Fruit fly (Drosophila melanogaster): ENCODE measurements around the gene CG7031.

Gene CG7031

dm6 chr3R:22756289-22756688 is 47.8 kb upstream of the CG7031 start (continued):
- no peak for TF ChIP-seq hkb (optimal IDR thresholded peaks at IDR 0.05)
- TF ChIP-seq hkb (GFP tag; IDR thresholded peaks at IDR 0.05), result peak; percentile 40
- TF ChIP-seq CG11093 (GFP tag; IDR thresholded peaks at IDR 0.05), result no peak
- TF ChIP-seq CG6765 (GFP tag; optimal IDR thresholded peaks at IDR 0.05), result peak; percentile 28
- no peak for TF ChIP-seq CG2678 (tag; optimal IDR thresholded peaks at IDR 0.05)
- TF ChIP-seq CG11696 (GFP tag; IDR thresholded peaks at IDR 0.05), result no peak
- TF ChIP-seq CG1233 (GFP tag; optimal IDR thresholded peaks at IDR 0.05), result peak; percentile 6
- TF ChIP-seq Ssrp (tag; optimal IDR thresholded peaks at IDR 0.05), result no peak
- TF ChIP-seq dmrt99B (tag; optimal IDR thresholded peaks at IDR 0.05), result peak; percentile 18
- TF ChIP-seq sr (GFP tag; IDR thresholded peaks at IDR 0.05), result 0 out of 3 replicates have a peak, but pooled peaks have one; percentile 14
- TF ChIP-seq Blimp-1 (GFP tag; optimal IDR thresholded peaks at IDR 0.05), result peak; percentile 4
- peak; percentile 9 for TF ChIP-seq CG13894 (tag; optimal IDR thresholded peaks at IDR 0.05)
- TF ChIP-seq row (GFP tag; IDR thresholded peaks at IDR 0.05), result no peak
- TF ChIP-seq CG6813 (GFP tag; optimal IDR thresholded peaks at IDR 0.05), result peak; percentile 43
- TF ChIP-seq CG10979 (tag; optimal IDR thresholded peaks at IDR 0.05), result no peak
- TF ChIP-seq yki (optimal IDR thresholded peaks at IDR 0.05), result no peak
- no peak for TF ChIP-seq CG10462 (GFP tag; optimal IDR thresholded peaks at IDR 0.05)
- TF ChIP-seq shn (GFP tag; optimal IDR thresholded peaks at IDR 0.05), result no peak
- TF ChIP-seq CG8281 (tag; optimal IDR thresholded peaks at IDR 0.05), result peak; percentile 6
- TF ChIP-seq repo (GFP tag; optimal IDR thresholded peaks at IDR 0.05), result no peak
- no peak for TF ChIP-seq Bdp1 (GFP tag; optimal IDR thresholded peaks at IDR 0.05)
- peak; percentile 7 for TF ChIP-seq CG7987 (GFP tag; optimal IDR thresholded peaks at IDR 0.05)
- TF ChIP-seq Xbp1 (GFP tag; optimal IDR thresholded peaks at IDR 0.05), result no peak
- peak; percentile 3 for TF ChIP-seq Fer1 (GFP tag; optimal IDR thresholded peaks at IDR 0.05)
- peak; percentile 4 for TF ChIP-seq MTF-1 (GFP tag; optimal IDR thresholded peaks at IDR 0.05; ENCODE audit: borderline replicate concordance)
- TF ChIP-seq Dfd (GFP tag; optimal IDR thresholded peaks at IDR 0.05), result no peak
- no peak for TF ChIP-seq CG2875 (GFP tag; optimal IDR thresholded peaks at IDR 0.05)
- TF ChIP-seq Atf6 (GFP tag; IDR thresholded peaks at IDR 0.05), result no peak
- TF ChIP-seq tap (tag; optimal IDR thresholded peaks at IDR 0.05), result peak; percentile 9
- TF ChIP-seq dimm (GFP tag; IDR thresholded peaks at IDR 0.05), result no peak
- TF ChIP-seq esg (GFP tag; conservative IDR thresholded peaks at IDR 0.05), result no peak
- peak; percentile 50 for TF ChIP-seq sens (GFP tag)
- no peak for TF ChIP-seq CG1529 (GFP tag; optimal IDR thresholded peaks at IDR 0.05)
- TF ChIP-seq Antp (GFP tag; optimal IDR thresholded peaks at IDR 0.05), result no peak
- no peak for TF ChIP-seq CG14965 (GFP tag; optimal IDR thresholded peaks at IDR 0.05; ENCODE audit: borderline replicate concordance)
- no peak for TF ChIP-seq pum (GFP tag; optimal IDR thresholded peaks at IDR 0.05)
- TF ChIP-seq Dbx (GFP tag; IDR thresholded peaks at IDR 0.05), result no peak
- peak; percentile 61 for TF ChIP-seq Med (GFP tag)

dm6 chr3R:22757117-22757516 is 47.0 kb upstream of the CG7031 start:
- peak in 1 of 2 experiments; percentile 78 for TF ChIP-seq Pdp1 (GFP tag; optimal IDR thresholded peaks at IDR 0.05)
- peak; percentile 26 for TF ChIP-seq sens (GFP tag)
- TF ChIP-seq oc (tag; optimal IDR thresholded peaks at IDR 0.05), result peak; percentile 77
- no peak for TF ChIP-seq disco-r (GFP tag; optimal IDR thresholded peaks at IDR 0.05)
